Worm (Caenorhabditis elegans): ENCODE results near the gene F53H8.3.

- TF ChIP-seq madf-9 (GFP tag; conservative IDR thresholded peaks at IDR 0.05) (no peak), pha-4 (GFP tag; IDR thresholded peaks at IDR 0.05) (no peak), pha-4 (tag; optimal IDR thresholded peaks at IDR 0.05) (no peak), nhr-77 (tag; optimal IDR thresholded peaks at IDR 0.05) (no peak), fkh-10 (GFP tag; optimal IDR thresholded peaks at IDR 0.05) (no peak), ama-1 (optimal IDR thresholded peaks at IDR 0.05) (no peak), lin-13 (GFP tag; optimal IDR thresholded peaks at IDR 0.05) (no peak), nhr-11 (tag; optimal IDR thresholded peaks at IDR 0.05) (no peak), nhr-237 (tag; optimal IDR thresholded peaks at IDR 0.05) (no peak), ceh-44 (GFP tag; IDR thresholded peaks at IDR 0.05) (no peak), nhr-25 (tag; optimal IDR thresholded peaks at IDR 0.05; ENCODE audit: borderline replicate concordance, insufficient read depth) (no peak), snpc-4 (tag; optimal IDR thresholded peaks at IDR 0.05) (no peak), hlh-30 (tag; optimal IDR thresholded peaks at IDR 0.05; ENCODE audit: insufficient read depth) (no peak), F44E2.7 (GFP tag; IDR thresholded peaks at IDR 0.05) (no peak), zag-1 (tag; optimal IDR thresholded peaks at IDR 0.05) (no peak)
These were observed 12.2 kb upstream of the F53H8.3 start for ce11 chrX:926125-926524.

Measured in whole organism, L4 larva.